Fruit fly (Drosophila melanogaster): ENCODE data around the gene Octalpha2R.

Octalpha2R gene

dm6 chr3R:18795000-18795810, 53.8 kb downstream of the Octalpha2R start, which contains the start of gene CG7720:
Gene CG7720 (minus strand): TSS chr3R:18795169.
- peak; percentile 46; the same call in 1 of the 2 replicates for TF ChIP-seq CG31441 (GFP tag; IDR thresholded peaks at IDR 0.05)
- no peak for TF ChIP-seq gro (GFP tag; optimal IDR thresholded peaks at IDR 0.05)
- peak; percentile 11 for TF ChIP-seq CG8388 (GFP tag; optimal IDR thresholded peaks at IDR 0.05)
- 0 out of 3 replicates have a peak, but pooled peaks have one; percentile 20 for TF ChIP-seq CG34422 (GFP tag; IDR thresholded peaks at IDR 0.05)
- 0 out of 2 replicates have a peak, but pooled peaks have one; percentile 25 for TF ChIP-seq CG32532 (GFP tag; IDR thresholded peaks at IDR 0.05)
- TF ChIP-seq Gsc (GFP tag; IDR thresholded peaks at IDR 0.05): no peak
- TF ChIP-seq ac (GFP tag; optimal IDR thresholded peaks at IDR 0.05): no peak
- no peak for TF ChIP-seq toy (GFP tag; IDR thresholded peaks at IDR 0.05)
- no peak for TF ChIP-seq CG18764 (GFP tag; optimal IDR thresholded peaks at IDR 0.05)
- no peak for TF ChIP-seq CG6765 (GFP tag; optimal IDR thresholded peaks at IDR 0.05)
- no peak for TF ChIP-seq CG33557 (GFP tag; optimal IDR thresholded peaks at IDR 0.05)
- no peak for TF ChIP-seq CG13296 (GFP tag; optimal IDR thresholded peaks at IDR 0.05)
- TF ChIP-seq abd-A (tag; optimal IDR thresholded peaks at IDR 0.05): no peak
- TF ChIP-seq sim (GFP tag; IDR thresholded peaks at IDR 0.05): no peak
- no peak for TF ChIP-seq gce (GFP tag; IDR thresholded peaks at IDR 0.05)
- no peak for TF ChIP-seq GATAe (GFP tag; conservative IDR thresholded peaks at IDR 0.05)
- no peak for TF ChIP-seq crol (GFP tag; IDR thresholded peaks at IDR 0.05)
- peak; percentile 17 for TF ChIP-seq shn (GFP tag; optimal IDR thresholded peaks at IDR 0.05)
- no peak for TF ChIP-seq CG12744 (GFP tag; optimal IDR thresholded peaks at IDR 0.05)
- TF ChIP-seq sug (tag; optimal IDR thresholded peaks at IDR 0.05): no peak
- TF ChIP-seq CG3065 (GFP tag; optimal IDR thresholded peaks at IDR 0.05): no peak
- no peak for TF ChIP-seq p53 (GFP tag; optimal IDR thresholded peaks at IDR 0.05)
- peak; percentile 23 for TF ChIP-seq CG9727 (GFP tag; optimal IDR thresholded peaks at IDR 0.05)
- no peak for TF ChIP-seq gfzf (GFP tag; optimal IDR thresholded peaks at IDR 0.05)
- TF ChIP-seq CG1792 (GFP tag; optimal IDR thresholded peaks at IDR 0.05): peak; percentile 19
- TF ChIP-seq zen (tag; optimal IDR thresholded peaks at IDR 0.05): no peak
- no peak for TF ChIP-seq en (GFP tag; optimal IDR thresholded peaks at IDR 0.05)
- TF ChIP-seq CG7839 (tag; optimal IDR thresholded peaks at IDR 0.05): peak; percentile 37
- TF ChIP-seq CG8281 (tag; optimal IDR thresholded peaks at IDR 0.05): no peak
- TF ChIP-seq chif (GFP tag; optimal IDR thresholded peaks at IDR 0.05): peak in 1 of 2 experiments; percentile 41
- TF ChIP-seq Bdp1 (GFP tag; optimal IDR thresholded peaks at IDR 0.05): no peak
- no peak for TF ChIP-seq CG2202 (tag; optimal IDR thresholded peaks at IDR 0.05)
- no peak for TF ChIP-seq cas (GFP tag; IDR thresholded peaks at IDR 0.05)
- TF ChIP-seq ftz-f1 (GFP tag; optimal IDR thresholded peaks at IDR 0.05): no peak
- peak; percentile 1 for TF ChIP-seq CG31388 (GFP tag; optimal IDR thresholded peaks at IDR 0.05)
- no peak for TF ChIP-seq CG18011 (GFP tag; optimal IDR thresholded peaks at IDR 0.05)
- TF ChIP-seq az2 (GFP tag; optimal IDR thresholded peaks at IDR 0.05): peak; percentile 43
- TF ChIP-seq CG14710 (tag; optimal IDR thresholded peaks at IDR 0.05): peak; percentile 41
- peak; percentile 38 for TF ChIP-seq CG18262 (tag; optimal IDR thresholded peaks at IDR 0.05)
- no peak for TF ChIP-seq knrl (GFP tag; IDR thresholded peaks at IDR 0.05; ENCODE audit: partially characterized antibody)
- TF ChIP-seq PHDP (tag; optimal IDR thresholded peaks at IDR 0.05): peak; percentile 6
- TF ChIP-seq cad (GFP tag; optimal IDR thresholded peaks at IDR 0.05): no peak
- no peak for TF ChIP-seq zf30C (GFP tag; optimal IDR thresholded peaks at IDR 0.05)
- TF ChIP-seq al (GFP tag; IDR thresholded peaks at IDR 0.05): 0 out of 2 replicates have a peak, but pooled peaks have one; percentile 12
- TF ChIP-seq sc (optimal IDR thresholded peaks at IDR 0.05): no peak
- TF ChIP-seq sc (GFP tag; optimal IDR thresholded peaks at IDR 0.05): peak; percentile 1
- peak; percentile 10 for TF ChIP-seq Hmr (GFP tag; optimal IDR thresholded peaks at IDR 0.05)
- TF ChIP-seq CG12659 (GFP tag; optimal IDR thresholded peaks at IDR 0.05): peak; percentile 49
- peak; percentile 34 for TF ChIP-seq Blimp-1 (GFP tag; optimal IDR thresholded peaks at IDR 0.05)
- TF ChIP-seq CG8765 (GFP tag; IDR thresholded peaks at IDR 0.05): no peak

Data from whole organism, embryonic.